Worm (Caenorhabditis elegans) whole organism, young adult: Measurements from ENCODE around the gene ZK688.1.
A peak's percentile ranks its signal among the peaks of the same experiment; 100 is the strongest.

Experiments
- B0019.2 ChIP-seq: fragments of 200-800 bp; sonication (Bioruptor generic); conservative IDR thresholded peaks from 2 replicates; pipeline ENCODE4 v1.3.6; 2022; ENCODE audit warnings: missing genetic modification reagents, missing genetic modification characterization, missing compliant biosample characterization
- B0261.1 ChIP-seq: sonication (generic microtip); optimal IDR thresholded peaks from 2 replicates; lab custom pipeline; 2016; ENCODE audit warnings: mild to moderate bottlenecking, missing genetic modification characterization, moderate library complexity, missing compliant biosample characterization
- B0336.3 ChIP-seq: fragments of 200-800 bp; sonication (Bioruptor generic); IDR thresholded peaks from 2 replicates; pipeline ENCODE4 v1.3.6; 2022; ENCODE audit warnings: missing genetic modification characterization, missing compliant biosample characterization
- C06A6.2 ChIP-seq: fragments of 200-800 bp; sonication (Bioruptor generic); conservative IDR thresholded peaks from 2 replicates; pipeline ENCODE4 v1.3.6; 2022; ENCODE audit warnings: missing genetic modification characterization, missing compliant biosample characterization
- F33H1.4 ChIP-seq: fragments of 200-800 bp; sonication (Bioruptor generic); IDR thresholded peaks from 2 replicates; pipeline ENCODE4 v1.3.6; 2022; ENCODE audit warnings: missing genetic modification reagents, missing genetic modification characterization, missing compliant biosample characterization
- F37B4.10 ChIP-seq: fragments of 200-800 bp; sonication (Bioruptor generic); IDR thresholded peaks from 2 replicates; pipeline ENCODE4 v1.3.6; 2022; ENCODE audit warnings: missing genetic modification characterization, missing compliant biosample characterization
- F55B11.4 ChIP-seq: sonication (generic microtip); optimal IDR thresholded peaks from 2 replicates; lab custom pipeline; 2016; ENCODE audit warnings: missing compliant biosample characterization, missing genetic modification characterization, borderline replicate concordance; ENCODE audit not compliant: insufficient read depth
- F57C9.4 ChIP-seq: sonication (generic microtip); optimal IDR thresholded peaks from 2 replicates; lab custom pipeline; 2017; ENCODE audit warnings: mild to moderate bottlenecking, missing genetic modification characterization, missing compliant biosample characterization
- T26A5.8 ChIP-seq: sonication (generic microtip); optimal IDR thresholded peaks from 2 replicates; lab custom pipeline; 2016; ENCODE audit warnings: missing genetic modification characterization, missing compliant biosample characterization
- Y53F4B.3 ChIP-seq: fragments of 200-800 bp; sonication (Bioruptor generic); IDR thresholded peaks from 2 replicates; pipeline ENCODE4 v1.3.6; 2022; ENCODE audit warnings: missing genetic modification reagents, missing genetic modification characterization, missing compliant biosample characterization
- Y53G8AR.9 ChIP-seq: fragments of 200-800 bp; sonication (Bioruptor generic); conservative IDR thresholded peaks from 2 replicates; pipeline ENCODE4 v1.3.6; 2022; ENCODE audit warnings: missing genetic modification reagents, missing genetic modification characterization, missing compliant biosample characterization
- Y67H2A.10 ChIP-seq: fragments of 200-800 bp; sonication (Bioruptor generic); conservative IDR thresholded peaks from 2 replicates; pipeline ENCODE4 v1.3.6; 2022; ENCODE audit warnings: missing genetic modification reagents, missing genetic modification characterization, missing compliant biosample characterization
- akir-1 ChIP-seq: fragments of 200-800 bp; sonication (Bioruptor generic); optimal IDR thresholded peaks from 2 replicates; lab custom pipeline; 2018; ENCODE audit warnings: mild to moderate bottlenecking, missing genetic modification characterization, moderate library complexity, missing compliant biosample characterization
- aptf-2 ChIP-seq: fragments of 200-800 bp; sonication (Bioruptor generic); conservative IDR thresholded peaks from 2 replicates; pipeline ENCODE4 v1.3.6; 2022; ENCODE audit warnings: missing genetic modification reagents, missing genetic modification characterization, missing compliant biosample characterization
- athp-1 ChIP-seq: sonication (generic microtip); optimal IDR thresholded peaks from 2 replicates; lab custom pipeline; 2017; ENCODE audit warnings: mild to moderate bottlenecking, missing genetic modification characterization, missing compliant biosample characterization
- attf-3 ChIP-seq: fragments of 200-800 bp; sonication (Bioruptor generic); conservative IDR thresholded peaks from 2 replicates; pipeline ENCODE4 v1.3.6; 2022; ENCODE audit warnings: missing genetic modification reagents, missing genetic modification characterization, missing compliant biosample characterization
- ceh-91 ChIP-seq: fragments of 200-800 bp; sonication (Bioruptor generic); IDR thresholded peaks from 2 replicates; pipeline ENCODE4 v1.3.6; 2022; ENCODE audit warnings: missing genetic modification reagents, missing genetic modification characterization, missing compliant biosample characterization
- dox-1 ChIP-seq: fragments of 200-800 bp; sonication (Bioruptor generic); IDR thresholded peaks from 2 replicates; pipeline ENCODE4 v1.3.6; 2022; ENCODE audit warnings: missing genetic modification reagents, missing genetic modification characterization, missing compliant biosample characterization
- dpl-1 ChIP-seq: fragments of 150-350 bp; optimal IDR thresholded peaks from 2 replicates; lab custom pipeline; 2014; ENCODE audit warnings: missing biosample characterization, missing genetic modification reagents, missing genetic modification characterization
- efl-1 ChIP-seq: fragments of 150-350 bp; optimal IDR thresholded peaks from 2 replicates; lab custom pipeline; 2014; ENCODE audit warnings: missing biosample characterization, missing genetic modification reagents, missing genetic modification characterization
- gei-17 ChIP-seq: fragments of 200-800 bp; sonication (Bioruptor generic); optimal IDR thresholded peaks from 2 replicates; lab custom pipeline; 2018; ENCODE audit warnings: mild to moderate bottlenecking, missing genetic modification characterization, missing compliant biosample characterization
- him-1 ChIP-seq: sonication (generic microtip); optimal IDR thresholded peaks from 2 replicates; lab custom pipeline; 2016; ENCODE audit warnings: missing genotype, missing genetic modification reagents, missing genetic modification characterization, missing compliant biosample characterization
- hmg-1.2 ChIP-seq: fragments of 200-800 bp; sonication (Bioruptor generic); IDR thresholded peaks from 2 replicates; pipeline ENCODE4 v1.3.6; 2022; ENCODE audit warnings: missing genetic modification reagents, missing genetic modification characterization, missing compliant biosample characterization
- lin-35 ChIP-seq, 3 experiments: fragments of 150-350 bp in 2 of 3; sonication (generic microtip) in 1 of 3; optimal IDR thresholded peaks; 2 replicates each; lab custom pipeline; 2014 to 2018; ENCODE audit warnings: missing biosample characterization in 3 of 3, missing genetic modification characterization in 3 of 3, missing genetic modification reagents in 3 of 3
- lin-54 ChIP-seq: fragments of 200-800 bp; sonication (Bioruptor generic); optimal IDR thresholded peaks from 2 replicates; lab custom pipeline; 2018; ENCODE audit warnings: mild to moderate bottlenecking, missing genetic modification characterization, missing compliant biosample characterization
- lsl-1 ChIP-seq: fragments of 200-800 bp; sonication (Bioruptor generic); optimal IDR thresholded peaks from 2 replicates; lab custom pipeline; 2018; ENCODE audit warnings: mild to moderate bottlenecking, missing genetic modification characterization, moderate library complexity, missing compliant biosample characterization
- madf-6 ChIP-seq: fragments of 200-800 bp; sonication (Bioruptor generic); IDR thresholded peaks from 2 replicates; pipeline ENCODE4 v1.3.6; 2022; ENCODE audit warnings: missing genetic modification reagents, missing genetic modification characterization, missing compliant biosample characterization
- madf-8 ChIP-seq: fragments of 200-800 bp; sonication (Bioruptor generic); conservative IDR thresholded peaks from 2 replicates; pipeline ENCODE4 v1.3.6; 2022; ENCODE audit warnings: missing genetic modification reagents, missing genetic modification characterization, missing compliant biosample characterization
- mxl-1 ChIP-seq: sonication (generic microtip); optimal IDR thresholded peaks from 2 replicates; lab custom pipeline; 2016; ENCODE audit warnings: missing genetic modification characterization, missing compliant biosample characterization
- nfya-1 ChIP-seq: sonication (generic microtip); optimal IDR thresholded peaks from 2 replicates; lab custom pipeline; 2017; ENCODE audit warnings: antibody characterized with exemption, missing compliant biosample characterization, missing genetic modification characterization, borderline replicate concordance; ENCODE audit not compliant: insufficient read depth
- nhr-179 ChIP-seq: sonication (generic microtip); optimal IDR thresholded peaks from 2 replicates; lab custom pipeline; 2016; ENCODE audit warnings: mild to moderate bottlenecking, missing genetic modification characterization, missing compliant biosample characterization
- repo-1 ChIP-seq: sonication (generic microtip); optimal IDR thresholded peaks from 2 replicates; lab custom pipeline; 2017; ENCODE audit warnings: mild to moderate bottlenecking, missing genetic modification characterization, missing compliant biosample characterization
- rpc-1 ChIP-seq, 2 experiments: fragments of 150-350 bp in 1 of 2; sonication (generic microtip) in 1 of 2; optimal IDR thresholded peaks; 2 replicates each; lab custom pipeline; 2014 to 2018; ENCODE audit warnings: missing biosample characterization in 1 of 2, missing genetic modification characterization in 1 of 2, missing genetic modification reagents in 1 of 2, missing genotype in 1 of 2
- snpc-3.4 ChIP-seq: sonication (generic microtip); optimal IDR thresholded peaks from 2 replicates; lab custom pipeline; 2017; ENCODE audit warnings: missing genetic modification characterization, mild to moderate bottlenecking, missing compliant biosample characterization, antibody characterized with exemption, moderate library complexity, missing genotype, missing genetic modification reagents
- snpc-4 ChIP-seq, 5 experiments: fragments of 150-350 bp in 1 of 5; sonication (generic microtip) in 4 of 5; optimal IDR thresholded peaks; 2 replicates each; lab custom pipeline; 2014 to 2018; ENCODE audit warnings: missing genetic modification characterization in 5 of 5, missing biosample characterization in 3 of 5, antibody characterized with exemption in 2 of 5, mild to moderate bottlenecking in 2 of 5, missing compliant biosample characterization in 2 of 5, missing genotype in 2 of 5, moderate library complexity in 2 of 5, missing genetic modification reagents in 1 of 5
- tlf-1 ChIP-seq: fragments of 200-800 bp; sonication (Bioruptor generic); optimal IDR thresholded peaks from 2 replicates; lab custom pipeline; 2018; ENCODE audit warnings: mild to moderate bottlenecking, missing genetic modification characterization, missing compliant biosample characterization
- unc-130 ChIP-seq: sonication (generic microtip); optimal IDR thresholded peaks from 2 replicates; lab custom pipeline; 2016; ENCODE audit warnings: missing genetic modification reagents, missing genetic modification characterization, missing compliant biosample characterization
- ztf-6 ChIP-seq: fragments of 200-800 bp; sonication (Bioruptor generic); IDR thresholded peaks from 2 replicates; pipeline ENCODE4 v1.3.6; 2022; ENCODE audit warnings: missing genetic modification reagents, missing genetic modification characterization, missing compliant biosample characterization

The ZK688.1 gene

ce11 chrIII:7948802-7949201 is 39.4 kb downstream of the ZK688.1 start, which contains the start of gene col-90:
col-90 (plus strand) TSS chrIII:7948838.
- TF ChIP-seq ceh-91 (no peak), madf-8 (GFP tag; lab: Robert Waterston, UW) (no peak), Y67H2A.10 (GFP tag; lab: Robert Waterston, UW) (no peak), nhr-179 (no peak), gei-17 (GFP tag; lab: Kevin White, UChicago) (no peak), hmg-1.2 (no peak), athp-1 (tag; lab: Kevin White, UChicago) (no peak)

ce11 chrIII:7950447-7950846 is 41.1 kb downstream of the ZK688.1 start:
- TF ChIP-seq rpc-1 (optimal IDR thresholded peaks at IDR 0.05; lab: Kevin White, UChicago) (no peak), rpc-1 (tag; optimal IDR thresholded peaks at IDR 0.05; lab: Kevin White, UChicago) (no peak), him-1 (no peak), akir-1 (no peak), mxl-1 (tag; lab: Kevin White, UChicago) (no peak), nfya-1 (tag; lab: Kevin White, UChicago) (no peak), aptf-2 (GFP tag; lab: Robert Waterston, UW) (no peak), repo-1 (tag; lab: Kevin White, UChicago) (no peak), F37B4.10 (GFP tag; lab: Robert Waterston, UW) (no peak), F55B11.4 (tag; lab: Kevin White, UChicago) (no peak)

DNA sequence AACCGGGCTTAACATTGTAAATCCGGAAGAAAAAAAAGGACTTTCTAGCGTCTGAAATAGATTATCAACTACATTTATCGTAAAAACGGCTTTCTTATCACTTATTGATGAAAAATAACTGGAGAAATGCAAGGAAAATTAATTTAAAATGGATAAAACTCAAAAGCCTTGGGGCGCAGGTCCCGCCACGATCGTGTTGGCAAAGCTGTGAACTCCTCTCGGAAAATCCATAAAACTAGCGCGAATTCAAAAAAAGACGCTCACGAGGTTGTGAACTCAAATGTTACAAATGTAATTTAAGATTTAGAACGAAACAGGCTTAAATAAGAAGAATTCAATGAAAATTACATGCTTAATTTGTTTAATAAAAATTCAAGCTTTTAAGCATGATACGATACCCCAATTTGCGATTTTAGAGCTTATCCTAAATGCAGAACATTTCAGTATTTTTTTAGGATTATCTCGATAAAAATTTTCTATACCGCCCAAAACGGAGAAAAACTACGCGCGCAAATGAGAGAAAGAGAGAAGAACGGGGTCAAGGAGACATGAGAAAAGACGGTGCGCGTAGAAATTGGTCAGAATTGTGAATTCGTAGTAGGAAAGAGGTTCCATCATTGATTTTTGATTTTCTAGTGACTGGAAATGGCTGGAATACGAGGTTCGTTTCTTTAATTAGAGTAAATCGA is 42.9 kb downstream of the ZK688.1 start, which contains the start of gene C29E4.15:
C29E4.15 (plus strand) TSS at position 547 of the 689 bp plus-strand sequence.
- TF ChIP-seq F33H1.4 (GFP tag; lab: Robert Waterston, UW), result peak; percentile 63
- peak in 1 of 3 experiments; percentile 88 for TF ChIP-seq lin-35 (GFP tag; optimal IDR thresholded peaks at IDR 0.05; lab: Kevin White, UChicago)
- TF ChIP-seq dpl-1 (GFP tag; lab: Kevin White, UChicago), result peak; percentile 65
- peak; percentile 38 for TF ChIP-seq snpc-3.4 (tag; lab: Kevin White, UChicago)
- no peak for TF ChIP-seq B0019.2 (GFP tag; lab: Robert Waterston, UW)
- TF ChIP-seq madf-6 (GFP tag; lab: Robert Waterston, UW), result peak; percentile 41; the same call in 1 of the 2 replicates
- TF ChIP-seq attf-3, result no peak
- TF ChIP-seq efl-1, result peak; percentile 44
- TF ChIP-seq nhr-179, result no peak
- 0 out of 2 replicates have a peak, but pooled peaks have one; percentile 9 for TF ChIP-seq dox-1 (GFP tag; lab: Robert Waterston, UW)
- no peak for TF ChIP-seq C06A6.2 (GFP tag; lab: Robert Waterston, UW)
- TF ChIP-seq lin-54, result peak; percentile 66
- TF ChIP-seq, all 124 proteins: peak for 8

DNA sequence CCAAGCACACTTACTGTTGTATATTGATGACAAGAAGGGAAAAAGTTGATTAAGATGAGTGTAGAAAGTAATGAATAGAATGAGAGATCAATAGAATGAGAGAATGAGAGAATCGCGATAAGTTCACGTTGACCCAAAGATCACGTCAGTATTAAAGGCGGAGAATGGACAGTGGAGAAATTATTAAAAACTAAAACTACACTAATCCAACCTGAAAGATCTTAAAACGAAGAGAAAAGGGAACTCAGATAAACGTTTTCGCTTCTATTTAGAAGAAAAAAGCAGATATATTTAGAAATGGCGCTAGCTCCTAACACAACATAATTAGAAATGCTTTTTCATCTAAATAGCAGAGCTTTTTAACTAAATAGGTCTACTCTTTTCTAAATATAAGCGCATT is 43.8 kb downstream of the ZK688.1 start, which contains the start of gene let-754:
let-754 (minus strand) TSS at position 101 of the 400 bp plus-strand sequence.
- TF ChIP-seq lsl-1 (GFP tag; lab: Kevin White, UChicago) (no peak), unc-130 (GFP tag; lab: Kevin White, UChicago) (no peak), F55B11.4 (tag; lab: Kevin White, UChicago) (no peak), gei-17 (GFP tag; lab: Kevin White, UChicago) (no peak), F57C9.4 (tag; lab: Kevin White, UChicago) (no peak), B0336.3 (GFP tag; lab: Robert Waterston, UW) (no peak), him-1 (no peak), tlf-1 (GFP tag; lab: Kevin White, UChicago) (no peak), Y53G8AR.9 (GFP tag; lab: Robert Waterston, UW) (no peak), snpc-4 (GFP tag; optimal IDR thresholded peaks at IDR 0.05; lab: Kevin White, UChicago) (no peak), snpc-4 (tag; optimal IDR thresholded peaks at IDR 0.05; lab: Kevin White, UChicago) (no peak), Y53F4B.3 (GFP tag; lab: Robert Waterston, UW) (no peak), T26A5.8 (tag; lab: Kevin White, UChicago) (no peak), ztf-6 (no peak), B0261.1 (tag; lab: Kevin White, UChicago) (no peak), dpl-1 (GFP tag; lab: Kevin White, UChicago) (no peak)
